Worm (Caenorhabditis elegans) whole organism, early embryonic: ENCODE data around the gene gly-6.

Source experiments
- hmg-4 ChIP-seq: fragments of 200-800 bp; sonication (Bioruptor generic); optimal IDR thresholded peaks from 2 replicates; lab custom pipeline; 2018; ENCODE audit warnings: mild to moderate bottlenecking, missing genetic modification characterization, missing compliant biosample characterization
- tbx-37 ChIP-seq: fragments of 200-800 bp; sonication (Bioruptor generic); conservative IDR thresholded peaks from 2 replicates; pipeline ENCODE4 v1.3.6; 2022; ENCODE audit warnings: missing genetic modification reagents, missing genetic modification characterization, missing compliant biosample characterization

gly-6 gene

DNA sequence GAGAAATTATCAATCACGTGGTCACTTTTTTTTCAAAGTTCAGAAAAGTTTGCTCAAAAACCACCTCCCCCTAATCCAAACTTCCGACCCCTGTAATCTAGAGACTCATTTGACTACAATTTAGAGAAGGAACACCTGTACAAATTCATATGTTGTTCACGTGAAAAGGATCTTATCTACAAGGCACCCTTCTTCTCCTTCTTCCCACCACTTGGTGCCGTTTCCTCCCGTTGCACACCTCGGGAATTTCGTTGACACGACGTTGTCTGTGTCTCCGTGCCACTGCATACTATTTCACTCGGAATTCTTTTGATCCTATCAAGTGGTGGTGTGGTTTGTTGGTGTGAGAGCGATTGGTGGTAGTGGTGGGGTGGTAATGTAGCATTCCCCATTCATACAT lies 56.5 kb downstream of the gly-6 start:
- TF ChIP-seq tbx-37 (GFP tag; lab: Robert Waterston, UW) (no peak), hmg-4 (GFP tag; lab: Kevin White, UChicago) (peak; percentile 26)
